Fruit fly (Drosophila melanogaster) whole organism, prepupa: ENCODE measurements around the gene MED15.

Source experiments
- CG10631 ChIP-seq: fragments of 200-800 bp; sonication (Bioruptor generic); optimal IDR thresholded peaks from 2 replicates; lab custom pipeline; 2016; ENCODE audit warnings: missing biosample characterization, missing genetic modification characterization
- CG11294 ChIP-seq: fragments of 200-800 bp; sonication (Bioruptor generic); IDR thresholded peaks from 2 replicates; pipeline ENCODE4 v1.3.6; 2022; ENCODE audit warnings: missing biosample characterization, missing genetic modification characterization
- CG11762 ChIP-seq: fragments of 200-800 bp; sonication (Bioruptor generic); optimal IDR thresholded peaks from 3 replicates; lab custom pipeline; 2016; ENCODE audit warnings: missing biosample characterization, missing genetic modification characterization; ENCODE audit not compliant: insufficient read depth
- CG11902 ChIP-seq: fragments of 200-800 bp; sonication (Bioruptor generic); optimal IDR thresholded peaks from 3 replicates; lab custom pipeline; 2016; ENCODE audit warnings: missing biosample characterization, missing genetic modification characterization
- CG15336 ChIP-seq: fragments of 200-800 bp; sonication (Bioruptor generic); IDR thresholded peaks from 2 replicates; pipeline ENCODE4 v1.3.6; 2022; ENCODE audit warnings: missing biosample characterization, missing genetic modification characterization
- CG1621 ChIP-seq: fragments of 200-800 bp; sonication (Bioruptor generic); optimal IDR thresholded peaks from 3 replicates; lab custom pipeline; 2018; ENCODE audit warnings: missing biosample characterization, mild to moderate bottlenecking, missing genetic modification characterization
- CG16779 ChIP-seq: fragments of 200-800 bp; sonication (Bioruptor generic); optimal IDR thresholded peaks from 3 replicates; lab custom pipeline; 2017; ENCODE audit warnings: missing biosample characterization, mild to moderate bottlenecking, missing genetic modification characterization
- CG3032 ChIP-seq: fragments of 200-800 bp; optimal IDR thresholded peaks from 2 replicates; lab custom pipeline; 2019; ENCODE audit warnings: missing biosample characterization, mild to moderate bottlenecking, missing genetic modification characterization, moderate library complexity
- CG3919 ChIP-seq: fragments of 200-800 bp; sonication (Bioruptor generic); optimal IDR thresholded peaks from 3 replicates; lab custom pipeline; 2016; ENCODE audit warnings: missing biosample characterization, missing genetic modification characterization
- CG4318 ChIP-seq: fragments of 200-800 bp; sonication (Bioruptor generic); optimal IDR thresholded peaks from 3 replicates; lab custom pipeline; 2017; ENCODE audit warnings: missing biosample characterization, mild to moderate bottlenecking, missing genetic modification characterization
- CG6163 ChIP-seq: fragments of 200-800 bp; sonication (Bioruptor generic); IDR thresholded peaks from 3 replicates; pipeline ENCODE4 v1.3.6; 2022; ENCODE audit warnings: missing biosample characterization, missing genetic modification characterization
- CG6276 ChIP-seq: fragments of 200-800 bp; sonication (Bioruptor generic); optimal IDR thresholded peaks from 2 replicates; lab custom pipeline; 2017; ENCODE audit warnings: missing biosample characterization, mild to moderate bottlenecking, missing genetic modification characterization
- CG6854 ChIP-seq: fragments of 200-800 bp; sonication (Bioruptor generic); optimal IDR thresholded peaks from 2 replicates; lab custom pipeline; 2017; ENCODE audit warnings: missing biosample characterization, mild to moderate bottlenecking, missing genetic modification characterization
- CG7368 ChIP-seq: fragments of 200-800 bp; sonication (Bioruptor generic); optimal IDR thresholded peaks from 3 replicates; lab custom pipeline; 2016; ENCODE audit warnings: missing biosample characterization, missing genetic modification characterization
- CG8119 ChIP-seq: fragments of 200-800 bp; sonication (Bioruptor generic); IDR thresholded peaks from 3 replicates; pipeline ENCODE4 v1.3.6; 2022; ENCODE audit warnings: missing biosample characterization, missing genetic modification characterization
- CG8319 ChIP-seq: fragments of 200-800 bp; sonication (Bioruptor generic); optimal IDR thresholded peaks from 3 replicates; lab custom pipeline; 2016; ENCODE audit warnings: missing biosample characterization, missing genetic modification characterization
- CG8632 ChIP-seq: fragments of 200-800 bp; sonication (Bioruptor generic); optimal IDR thresholded peaks from 3 replicates; lab custom pipeline; 2016; ENCODE audit warnings: missing biosample characterization, missing genetic modification characterization
- CG9139 ChIP-seq: fragments of 200-800 bp; sonication (Bioruptor generic); optimal IDR thresholded peaks from 3 replicates; lab custom pipeline; 2017; ENCODE audit warnings: missing biosample characterization, mild to moderate bottlenecking, missing genetic modification characterization
- Eip75B ChIP-seq: fragments of 200-800 bp; sonication (Bioruptor generic); optimal IDR thresholded peaks from 3 replicates; lab custom pipeline; 2016; ENCODE audit warnings: missing biosample characterization, missing genetic modification characterization
- Eip78C ChIP-seq: fragments of 200-800 bp; sonication (Bioruptor generic); peaks from one replicate; lab custom pipeline; 2016; ENCODE audit warnings: missing biosample characterization, missing genetic modification characterization
- Eip93F ChIP-seq: fragments of 200-800 bp; sonication (Bioruptor generic); optimal IDR thresholded peaks from 2 replicates; lab custom pipeline; 2016; ENCODE audit warnings: missing biosample characterization, mild to moderate bottlenecking, missing genetic modification characterization
- Ets21C ChIP-seq: fragments of 200-800 bp; sonication (Bioruptor generic); optimal IDR thresholded peaks from 3 replicates; lab custom pipeline; 2016; ENCODE audit warnings: missing biosample characterization, missing genetic modification characterization
- Ets96B ChIP-seq: fragments of 200-800 bp; optimal IDR thresholded peaks from 2 replicates; lab custom pipeline; 2019; ENCODE audit warnings: missing biosample characterization, mild to moderate bottlenecking, missing genetic modification characterization, moderate library complexity
- Gug ChIP-seq: fragments of 200-800 bp; sonication (Bioruptor generic); IDR thresholded peaks from 2 replicates; pipeline ENCODE4 v1.3.6; 2022; ENCODE audit warnings: missing biosample characterization, missing genetic modification characterization
- Hr38 ChIP-seq: sonication (Bioruptor generic); optimal IDR thresholded peaks from 2 replicates; lab custom pipeline; 2016; ENCODE audit warnings: missing biosample characterization, missing genetic modification characterization
- Hr39 ChIP-seq: fragments of 200-800 bp; sonication (Bioruptor generic); optimal IDR thresholded peaks from 2 replicates; lab custom pipeline; 2016; ENCODE audit warnings: missing biosample characterization, missing genetic modification characterization
- Hr4 ChIP-seq: fragments of 200-800 bp; sonication (Bioruptor generic); optimal IDR thresholded peaks from 3 replicates; lab custom pipeline; 2016; ENCODE audit warnings: missing biosample characterization, missing genetic modification characterization
- Lpt ChIP-seq: fragments of 200-800 bp; sonication (Bioruptor generic); optimal IDR thresholded peaks from 3 replicates; lab custom pipeline; 2016; ENCODE audit warnings: missing biosample characterization, missing genetic modification characterization
- Met ChIP-seq: fragments of 200-800 bp; sonication (Bioruptor generic); optimal IDR thresholded peaks from 3 replicates; lab custom pipeline; 2016; ENCODE audit warnings: missing biosample characterization, missing genetic modification characterization
- Sox102F ChIP-seq: fragments of 200-800 bp; sonication (Bioruptor generic); optimal IDR thresholded peaks from 2 replicates; lab custom pipeline; 2016; ENCODE audit warnings: missing biosample characterization, mild to moderate bottlenecking, missing genetic modification characterization
- Sox14 ChIP-seq: fragments of 200-800 bp; sonication (Bioruptor generic); optimal IDR thresholded peaks from 3 replicates; lab custom pipeline; 2016; ENCODE audit warnings: missing biosample characterization, missing genetic modification characterization
- Sox15 ChIP-seq: fragments of 200-800 bp; sonication (Bioruptor generic); optimal IDR thresholded peaks from 3 replicates; lab custom pipeline; 2016; ENCODE audit warnings: missing biosample characterization, missing genetic modification characterization
- achi ChIP-seq: fragments of 200-800 bp; sonication (Bioruptor generic); optimal IDR thresholded peaks from 3 replicates; lab custom pipeline; 2016; ENCODE audit warnings: missing biosample characterization, missing genetic modification characterization
- acj6 ChIP-seq: fragments of 200-800 bp; sonication (Bioruptor generic); optimal IDR thresholded peaks from 3 replicates; lab custom pipeline; 2016; ENCODE audit warnings: missing biosample characterization, missing genetic modification characterization
- cyc ChIP-seq: fragments of 200-800 bp; sonication (Bioruptor generic); optimal IDR thresholded peaks from 3 replicates; lab custom pipeline; 2016; ENCODE audit warnings: missing biosample characterization, missing genetic modification characterization
- dac ChIP-seq: fragments of 200-800 bp; sonication (Bioruptor generic); optimal IDR thresholded peaks from 2 replicates; lab custom pipeline; 2017; ENCODE audit warnings: missing biosample characterization, mild to moderate bottlenecking, missing genetic modification characterization
- dsx ChIP-seq: fragments of 200-800 bp; optimal IDR thresholded peaks from 3 replicates; lab custom pipeline; 2019; ENCODE audit warnings: missing biosample characterization, mild to moderate bottlenecking, missing genetic modification characterization, moderate library complexity; ENCODE audit not compliant: poor library complexity, severe bottlenecking
- eg ChIP-seq: fragments of 200-800 bp; sonication (Bioruptor generic); IDR thresholded peaks from 3 replicates; pipeline ENCODE4 v1.3.6; 2022; ENCODE audit warnings: missing biosample characterization, missing genetic modification characterization
- fd59A ChIP-seq: fragments of 200-800 bp; sonication (Bioruptor generic); optimal IDR thresholded peaks from 2 replicates; lab custom pipeline; 2017; ENCODE audit warnings: missing biosample characterization, mild to moderate bottlenecking, missing genetic modification characterization, missing genetic modification reagents
- fd85E ChIP-seq: fragments of 200-800 bp; sonication (Bioruptor generic); optimal IDR thresholded peaks from 3 replicates; lab custom pipeline; 2016; ENCODE audit warnings: missing biosample characterization, missing genetic modification characterization
- pdm3 ChIP-seq: fragments of 200-800 bp; sonication (Bioruptor generic); optimal IDR thresholded peaks from 3 replicates; lab custom pipeline; 2016; ENCODE audit warnings: missing biosample characterization, missing genetic modification characterization
- salr ChIP-seq, 2 experiments: fragments of 200-800 bp; sonication (Bioruptor generic); optimal IDR thresholded peaks; 3 replicates each; lab custom pipeline; 2016 to 2018; ENCODE audit warnings: missing biosample characterization in 2 of 2, missing genetic modification characterization in 2 of 2, mild to moderate bottlenecking in 1 of 2
- spab ChIP-seq: fragments of 200-800 bp; sonication (Bioruptor generic); optimal IDR thresholded peaks from 2 replicates; lab custom pipeline; 2017; ENCODE audit warnings: missing biosample characterization, mild to moderate bottlenecking, missing genetic modification characterization, missing genetic modification reagents
- svp ChIP-seq: fragments of 200-800 bp; sonication (Bioruptor generic); peaks from one replicate; lab custom pipeline; 2016; ENCODE audit warnings: missing biosample characterization, missing genetic modification characterization
- vri ChIP-seq: fragments of 200-800 bp; sonication (Bioruptor generic); optimal IDR thresholded peaks from 3 replicates; lab custom pipeline; 2016; ENCODE audit warnings: missing biosample characterization, mild to moderate bottlenecking, missing genetic modification characterization

The MED15 gene

DNA sequence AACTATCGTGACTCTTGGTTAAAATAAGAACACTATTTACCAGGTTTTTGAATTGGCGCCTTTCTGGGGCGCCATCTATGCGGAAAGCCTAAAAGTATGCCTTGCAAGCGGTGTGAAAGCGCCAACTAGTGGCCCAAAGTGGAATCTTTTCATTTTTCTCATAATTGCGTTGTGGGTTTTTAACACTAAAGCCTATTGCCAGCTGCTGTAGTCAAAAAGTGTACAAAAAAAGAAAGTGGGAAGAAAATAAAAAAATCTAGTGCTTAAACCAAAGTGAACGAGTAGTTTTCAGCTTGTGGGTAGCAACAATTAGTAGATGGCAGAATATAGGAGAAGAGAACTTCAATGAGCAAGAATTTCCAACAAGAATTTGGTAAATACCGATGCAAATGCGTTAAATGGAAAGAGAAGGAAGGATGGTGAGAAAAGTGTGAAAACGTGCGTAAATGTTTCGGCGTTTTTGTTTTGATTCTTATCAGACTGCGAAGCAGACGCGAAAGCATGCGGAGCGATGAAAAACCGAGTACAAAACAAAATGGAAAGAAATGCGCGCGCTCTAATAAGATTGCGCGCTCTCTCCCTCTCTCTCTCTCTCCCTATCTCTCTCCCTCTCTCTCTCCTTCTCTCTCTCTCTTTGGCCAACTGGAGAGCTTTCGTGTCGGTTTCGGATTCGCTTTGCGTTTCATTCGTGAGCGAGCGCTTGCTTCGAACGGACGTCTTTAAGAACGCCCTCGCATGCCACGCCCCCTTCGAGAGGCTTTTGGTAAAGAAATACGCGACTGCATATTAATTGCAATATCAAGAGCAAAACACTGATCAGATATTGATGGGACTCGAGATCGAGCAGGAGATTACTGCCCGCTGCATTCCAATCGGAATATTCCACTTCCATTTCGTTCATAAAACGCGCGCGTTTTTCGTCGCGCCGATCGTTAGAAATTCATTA is 17.6 kb downstream of the MED15 start (continued):
- peak; percentile 81 for TF ChIP-seq CG9139 (GFP tag; lab: Kevin White, UChicago)
- TF ChIP-seq Eip78C (GFP tag; lab: Kevin White, UChicago) = peak; percentile 90
- TF ChIP-seq pdm3 (GFP tag; lab: Kevin White, UChicago) = peak; percentile 30
- no peak for TF ChIP-seq acj6 (GFP tag; lab: Kevin White, UChicago)
- peak; percentile 56 for TF ChIP-seq CG3032 (tag; lab: Kevin White, UChicago)
- peak; percentile 24 for TF ChIP-seq CG11762 (GFP tag; lab: Kevin White, UChicago)
- peak; percentile 39 for TF ChIP-seq CG10631 (GFP tag; lab: Kevin White, UChicago)
- TF ChIP-seq CG6163 (GFP tag; lab: Robert Waterston, UW) = peak; percentile 78
- peak; percentile 7 for TF ChIP-seq Sox15
- peak; percentile 61 for TF ChIP-seq CG8632
- TF ChIP-seq CG7368 (GFP tag; lab: Kevin White, UChicago) = no peak
- TF ChIP-seq, all 60 proteins: peak for 53

DNA sequence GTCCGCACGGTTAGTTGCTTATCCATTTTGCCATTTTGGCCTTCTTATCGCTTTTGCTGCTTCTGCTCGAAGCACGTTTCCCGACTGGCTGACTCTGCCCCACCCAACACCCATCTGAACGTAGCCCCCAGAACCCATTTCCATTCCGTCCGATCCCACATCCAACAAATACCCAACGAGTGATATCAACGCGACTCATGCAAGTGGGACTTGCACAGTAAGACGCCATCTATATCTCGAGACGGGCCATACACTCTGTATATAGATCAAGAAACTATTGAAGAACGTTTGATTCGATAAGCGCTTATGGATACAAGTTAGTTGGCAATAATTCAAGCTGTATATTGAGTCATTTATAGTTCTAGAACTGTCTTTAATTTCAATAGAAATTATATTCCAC is 19.4 kb downstream of the MED15 start:
- TF ChIP-seq svp (GFP tag; lab: Kevin White, UChicago) = no peak
- TF ChIP-seq Eip75B (GFP tag; lab: Kevin White, UChicago) = no peak
- no peak for TF ChIP-seq fd59A (GFP tag; lab: Kevin White, UChicago)
- no peak for TF ChIP-seq CG8119 (GFP tag; lab: Robert Waterston, UW)
- TF ChIP-seq Ets96B = no peak
- TF ChIP-seq CG11294 = no peak
- TF ChIP-seq pdm3 (GFP tag; lab: Kevin White, UChicago) = no peak
- no peak for TF ChIP-seq Sox14 (GFP tag; lab: Kevin White, UChicago)
- no peak for TF ChIP-seq Ets21C (GFP tag; lab: Kevin White, UChicago)
- no peak for TF ChIP-seq dac (GFP tag; lab: Kevin White, UChicago)
- no peak for TF ChIP-seq CG10631 (GFP tag; lab: Kevin White, UChicago)
- TF ChIP-seq CG1621 (tag; lab: Kevin White, UChicago) = no peak
- TF ChIP-seq spab = no peak
- no peak for TF ChIP-seq CG6276 (GFP tag; lab: Kevin White, UChicago)
- TF ChIP-seq CG8319 (GFP tag; lab: Kevin White, UChicago) = no peak
- TF ChIP-seq Sox15 = no peak
- no peak for TF ChIP-seq Gug (GFP tag; lab: Robert Waterston, UW)
- TF ChIP-seq, all 60 proteins: peak for 0

DNA sequence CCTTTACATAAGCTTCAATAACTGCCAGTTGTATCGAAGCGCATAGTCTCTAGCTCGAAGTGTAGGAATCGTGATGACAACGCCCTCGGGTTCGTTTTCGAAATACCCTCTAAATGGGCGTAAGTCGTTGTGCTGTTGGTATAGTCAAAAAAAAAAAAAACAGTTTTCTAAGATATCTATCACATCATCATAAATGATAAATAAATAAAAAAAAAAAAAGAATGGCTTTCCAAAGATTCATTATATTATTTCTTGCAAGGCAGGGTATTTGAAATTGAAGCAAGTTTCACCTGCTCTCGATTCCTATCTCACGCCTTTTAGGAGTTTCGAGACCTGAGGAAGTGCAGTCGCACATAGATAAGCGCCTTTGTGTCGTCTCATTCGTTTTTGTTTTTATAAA is 20.5 kb downstream of the MED15 start:
- TF ChIP-seq CG11902 (GFP tag; lab: Kevin White, UChicago) (no peak), Eip75B (GFP tag; lab: Kevin White, UChicago) (peak; percentile 18), CG15336 (GFP tag; lab: Robert Waterston, UW) (peak; percentile 40; the same call in 1 of the 2 replicates), Sox15 (peak; percentile 26), vri (GFP tag; lab: Kevin White, UChicago) (peak; percentile 11), CG6854 (no peak), eg (no peak), cyc (GFP tag; lab: Kevin White, UChicago) (peak; percentile 25), salr (GFP tag; optimal IDR thresholded peaks at IDR 0.05; lab: Kevin White, UChicago) (peak in 1 of 2 experiments; percentile 10), Met (GFP tag; lab: Kevin White, UChicago) (peak; percentile 51), spab (no peak), CG3032 (tag; lab: Kevin White, UChicago) (no peak), Hr39 (GFP tag; lab: Kevin White, UChicago) (peak; percentile 11), Eip93F (no peak), Hr38 (GFP tag; lab: Kevin White, UChicago) (no peak), Ets21C (GFP tag; lab: Kevin White, UChicago) (no peak), Hr4 (GFP tag; lab: Kevin White, UChicago) (no peak), CG4318 (GFP tag; lab: Kevin White, UChicago) (peak; percentile 7), CG3919 (GFP tag; lab: Kevin White, UChicago) (peak; percentile 33), CG8119 (GFP tag; lab: Robert Waterston, UW) (peak; percentile 38; the same call in 2 of the 3 replicates), Lpt (peak; percentile 31), CG16779 (tag; lab: Kevin White, UChicago) (no peak), dsx (GFP tag; lab: Kevin White, UChicago) (no peak), fd85E (no peak), Sox102F (GFP tag; lab: Kevin White, UChicago) (peak; percentile 25), CG6163 (GFP tag; lab: Robert Waterston, UW) (peak; percentile 48; the same call in 1 of the 3 replicates), dac (GFP tag; lab: Kevin White, UChicago) (no peak), achi (GFP tag; lab: Kevin White, UChicago) (peak; percentile 35), pdm3 (GFP tag; lab: Kevin White, UChicago) (peak; percentile 58), svp (GFP tag; lab: Kevin White, UChicago) (peak; percentile 79), Gug (GFP tag; lab: Robert Waterston, UW) (no peak)
